Worm (Caenorhabditis elegans): ENCODE results near the gene gcy-29.
A peak's percentile ranks its signal among the peaks of the same experiment; 100 is the strongest.

gcy-29 gene

ce11 chrII:14496809-14497208 is 51.8 kb downstream of the gcy-29 start (continued):
- TF ChIP-seq unc-30 (tag; optimal IDR thresholded peaks at IDR 0.05) (no peak), fkh-8 (tag; optimal IDR thresholded peaks at IDR 0.05) (peak; percentile 39), lsy-2 (tag; optimal IDR thresholded peaks at IDR 0.05) (peak; percentile 67 to 92), nhr-47 (tag; optimal IDR thresholded peaks at IDR 0.05) (peak; percentile 86), elt-3 (tag; optimal IDR thresholded peaks at IDR 0.05) (peak in 3 of 6 experiments; percentile 32 to 83 (median 55)), C04F5.9 (tag; optimal IDR thresholded peaks at IDR 0.05) (peak; percentile 7), ceh-90 (tag; optimal IDR thresholded peaks at IDR 0.05) (peak; percentile 53), irx-1 (tag; optimal IDR thresholded peaks at IDR 0.05) (peak; percentile 58), rnt-1 (tag; optimal IDR thresholded peaks at IDR 0.05) (peak; percentile 90), xbp-1 (tag; optimal IDR thresholded peaks at IDR 0.05) (peak; percentile 68), aly-2 (tag; optimal IDR thresholded peaks at IDR 0.05) (peak; percentile 66), mep-1 (tag; optimal IDR thresholded peaks at IDR 0.05) (peak; percentile 82), fkh-4 (tag; optimal IDR thresholded peaks at IDR 0.05; ENCODE audit: borderline replicate concordance) (no peak), grh-1 (GFP tag; IDR thresholded peaks at IDR 0.05) (peak; percentile 47; the same call in 1 of the 2 replicates), dpl-1 (GFP tag; optimal IDR thresholded peaks at IDR 0.05) (peak; percentile 30 to 67 (median 58)), nhr-84 (tag; optimal IDR thresholded peaks at IDR 0.05) (no peak), alr-1 (tag; optimal IDR thresholded peaks at IDR 0.05; ENCODE audit: borderline replicate concordance) (no peak), hlh-17 (GFP tag; optimal IDR thresholded peaks at IDR 0.05; ENCODE audit: borderline replicate concordance) (no peak), snpc-4 (tag; optimal IDR thresholded peaks at IDR 0.05) (peak; percentile 75), C16A3.4 (tag; optimal IDR thresholded peaks at IDR 0.05) (peak; percentile 93), unc-98 (GFP tag; IDR thresholded peaks at IDR 0.05) (no peak), lin-15B (tag; optimal IDR thresholded peaks at IDR 0.05) (no peak), zip-4 (GFP tag; optimal IDR thresholded peaks at IDR 0.05) (peak; percentile 30), nhr-90 (tag; optimal IDR thresholded peaks at IDR 0.05; ENCODE audit: poor library complexity) (peak; percentile 94), C34B4.2 (tag; optimal IDR thresholded peaks at IDR 0.05) (no peak), dsc-1 (tag; optimal IDR thresholded peaks at IDR 0.05) (peak; percentile 67), nhr-28 (tag; optimal IDR thresholded peaks at IDR 0.05) (no peak), nhr-85 (tag) (peak; percentile 94), ets-5 (GFP tag; IDR thresholded peaks at IDR 0.05) (no peak), unc-130 (tag; optimal IDR thresholded peaks at IDR 0.05) (peak; percentile 78), swsn-7 (tag; optimal IDR thresholded peaks at IDR 0.05) (peak; percentile 74), unc-62 (GFP tag; optimal IDR thresholded peaks at IDR 0.05) (no peak), jun-1 (tag; optimal IDR thresholded peaks at IDR 0.05) (peak; percentile 56), nhr-20 (tag; optimal IDR thresholded peaks at IDR 0.05) (peak; percentile 92), zag-1 (tag; optimal IDR thresholded peaks at IDR 0.05) (no peak), nhr-76 (tag; optimal IDR thresholded peaks at IDR 0.05) (no peak), ztf-4 (tag; optimal IDR thresholded peaks at IDR 0.05) (peak; percentile 18), fos-1 (tag; optimal IDR thresholded peaks at IDR 0.05) (peak; percentile 77), fkh-10 (GFP tag; optimal IDR thresholded peaks at IDR 0.05) (peak; percentile 8), nhr-237 (tag; optimal IDR thresholded peaks at IDR 0.05) (peak; percentile 3), ztf-11 (tag; optimal IDR thresholded peaks at IDR 0.05) (peak in 1 of 2 experiments; percentile 66), egl-13 (tag; optimal IDR thresholded peaks at IDR 0.05) (peak; percentile 40), sptf-1 (tag; optimal IDR thresholded peaks at IDR 0.05) (no peak), efl-3 (GFP tag; optimal IDR thresholded peaks at IDR 0.05) (no peak), hpl-2 (GFP tag; optimal IDR thresholded peaks at IDR 0.05) (peak; percentile 72), pag-3 (tag; optimal IDR thresholded peaks at IDR 0.05; ENCODE audit: borderline replicate concordance, insufficient read depth) (no peak), unc-86 (tag; optimal IDR thresholded peaks at IDR 0.05) (peak; percentile 33), hlh-4 (tag; optimal IDR thresholded peaks at IDR 0.05) (no peak), mef-2 (tag; optimal IDR thresholded peaks at IDR 0.05) (peak; percentile 44), F16B12.6 (tag; optimal IDR thresholded peaks at IDR 0.05) (peak; percentile 50), nhr-77 (tag; optimal IDR thresholded peaks at IDR 0.05) (peak; percentile 97), nhr-19 (GFP tag; conservative IDR thresholded peaks at IDR 0.05) (peak; percentile 79), ces-1 (GFP tag; optimal IDR thresholded peaks at IDR 0.05) (no peak)
